Worm (Caenorhabditis elegans) whole organism, L1 larva: ENCODE results near the gene lars-1.

ENCODE experiments used
- aly-2 ChIP-seq: fragments of 150-350 bp; optimal IDR thresholded peaks from 2 replicates; lab custom pipeline; 2014; ENCODE audit warnings: missing biosample characterization, missing genetic modification characterization
- blmp-1 ChIP-seq: fragments of 150-350 bp; optimal IDR thresholded peaks from 2 replicates; lab custom pipeline; 2014; ENCODE audit warnings: missing biosample characterization, missing genetic modification characterization
- ces-1 ChIP-seq: fragments of 150-350 bp; optimal IDR thresholded peaks from 2 replicates; lab custom pipeline; 2014; ENCODE audit warnings: missing biosample characterization, missing genetic modification reagents, missing genetic modification characterization
- elt-3 ChIP-seq, 6 experiments: fragments of 150-350 bp in 1 of 6; sonication (generic microtip); optimal IDR thresholded peaks; 2 replicates each; lab custom pipeline; 2017 to 2018; ENCODE audit warnings: missing biosample characterization in 6 of 6, missing genetic modification characterization in 6 of 6, inconsistent platforms in 1 of 6
- lin-13 ChIP-seq: fragments of 150-350 bp; optimal IDR thresholded peaks from 2 replicates; lab custom pipeline; 2014; ENCODE audit warnings: missing biosample characterization, missing genetic modification reagents, missing genetic modification characterization
- nhr-12 ChIP-seq: sonication (generic microtip); optimal IDR thresholded peaks from 2 replicates; lab custom pipeline; 2017; ENCODE audit warnings: missing biosample characterization, missing genetic modification characterization
- sup-37 ChIP-seq: fragments of 200-800 bp; sonication (Bioruptor generic); optimal IDR thresholded peaks from 2 replicates; lab custom pipeline; 2018; ENCODE audit warnings: mild to moderate bottlenecking, missing genetic modification characterization, missing compliant biosample characterization
- unc-62 ChIP-seq: fragments of 150-350 bp; optimal IDR thresholded peaks from 2 replicates; lab custom pipeline; 2014; ENCODE audit warnings: missing biosample characterization, missing genetic modification reagents, missing genetic modification characterization

ce11 chrIII:4196988-4197384 is 10.4 kb upstream of the lars-1 start, which contains the start of gene asd-1:
- no peak for TF ChIP-seq blmp-1 (tag; lab: Kevin White, UChicago)
- TF ChIP-seq aly-2 (tag; lab: Kevin White, UChicago), result no peak
- TF ChIP-seq sup-37 (GFP tag; lab: Kevin White, UChicago), result no peak
- no peak for TF ChIP-seq elt-3 (tag; optimal IDR thresholded peaks at IDR 0.05; lab: Kevin White, UChicago)
- TF ChIP-seq ces-1 (GFP tag; lab: Kevin White, UChicago), result no peak
- no peak for TF ChIP-seq unc-62 (GFP tag; lab: Kevin White, UChicago)
- TF ChIP-seq nhr-12 (tag; lab: Kevin White, UChicago), result no peak
- no peak for TF ChIP-seq lin-13
